Worm (Caenorhabditis elegans) whole organism, midembryonic: Measurements from ENCODE around the gene Y53G8AM.8.

ENCODE experiments used
- T22C8.4 ChIP-seq: fragments of 200-800 bp; sonication (Bioruptor generic); IDR thresholded peaks from 2 replicates; pipeline ENCODE4 v1.3.6; 2022; ENCODE audit warnings: missing genetic modification characterization, missing compliant biosample characterization
- cog-1 ChIP-seq: sonication (generic microtip); optimal IDR thresholded peaks from 2 replicates; lab custom pipeline; 2016; ENCODE audit warnings: missing genetic modification characterization, missing compliant biosample characterization
- flt-1 ChIP-seq: fragments of 200-800 bp; sonication (Bioruptor generic); IDR thresholded peaks from 2 replicates; pipeline ENCODE4 v1.3.6; 2022; ENCODE audit warnings: missing genetic modification characterization, missing compliant biosample characterization
- med-1 ChIP-seq: sonication (generic microtip); optimal IDR thresholded peaks from 2 replicates; lab custom pipeline; 2017; ENCODE audit warnings: missing genetic modification characterization, mild to moderate bottlenecking, missing compliant biosample characterization, antibody characterized with exemption, missing genetic modification reagents; ENCODE audit not compliant: insufficient read depth
- ref-1 ChIP-seq: fragments of 200-800 bp; sonication (Bioruptor generic); conservative IDR thresholded peaks from 2 replicates; pipeline ENCODE4 v1.3.6; 2022; ENCODE audit warnings: missing genetic modification reagents, missing genetic modification characterization, missing compliant biosample characterization
- ztf-23 ChIP-seq: fragments of 200-800 bp; sonication (Bioruptor generic); IDR thresholded peaks from 2 replicates; pipeline ENCODE4 v1.3.6; 2022; ENCODE audit warnings: missing genetic modification reagents, missing genetic modification characterization, missing compliant biosample characterization
- ztf-29 ChIP-seq: fragments of 200-800 bp; sonication (Bioruptor generic); IDR thresholded peaks from 2 replicates; pipeline ENCODE4 v1.3.6; 2022; ENCODE audit warnings: missing genetic modification reagents, missing genetic modification characterization, missing compliant biosample characterization

ce11 chrIII:3297151-3297550 is 18.6 kb upstream of the Y53G8AM.8 start, which contains the start of gene Y53G8AR.5:
- no peak for TF ChIP-seq flt-1 (GFP tag; lab: Robert Waterston, UW)
- no peak for TF ChIP-seq ref-1 (GFP tag; lab: Robert Waterston, UW)
- TF ChIP-seq med-1 (GFP tag; lab: Kevin White, UChicago) = no peak
- TF ChIP-seq cog-1 (tag; lab: Kevin White, UChicago) = no peak
- no peak for TF ChIP-seq ztf-23 (GFP tag; lab: Robert Waterston, UW)
- no peak for TF ChIP-seq T22C8.4 (GFP tag; lab: Robert Waterston, UW)
- no peak for TF ChIP-seq ztf-29 (GFP tag; lab: Robert Waterston, UW)
